Worm (Caenorhabditis elegans): ENCODE measurements around the gene Y54F10BM.23.

DNA sequence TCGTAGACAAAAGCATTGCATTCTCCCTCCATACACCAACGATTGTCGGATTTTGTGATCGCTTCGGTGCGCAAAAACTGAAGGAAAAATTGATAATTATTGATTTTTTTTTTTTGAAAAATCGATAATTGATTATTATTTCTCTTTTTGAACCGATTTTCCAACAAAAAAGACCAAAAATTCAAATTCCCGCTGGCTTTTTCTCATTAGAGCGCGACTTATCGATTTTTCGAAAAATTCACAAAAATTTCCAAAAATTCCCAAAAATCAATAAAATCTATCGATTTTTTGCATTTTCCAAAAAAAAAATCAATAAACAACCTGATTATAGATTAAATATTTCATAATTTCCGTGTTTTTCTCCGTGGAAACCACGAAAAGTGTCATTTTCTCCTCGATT lies 49.3 kb upstream of the Y54F10BM.23 start:
- TF ChIP-seq B0310.2 (tag; optimal IDR thresholded peaks at IDR 0.05) (no peak), ama-1 (optimal IDR thresholded peaks at IDR 0.05) (no peak), hmg-4 (GFP tag; optimal IDR thresholded peaks at IDR 0.05) (no peak), ceh-13 (GFP tag; optimal IDR thresholded peaks at IDR 0.05) (no peak), tra-4 (tag; optimal IDR thresholded peaks at IDR 0.05) (no peak), tbx-37 (GFP tag; conservative IDR thresholded peaks at IDR 0.05) (no peak), hnd-1 (tag; optimal IDR thresholded peaks at IDR 0.05) (no peak), aly-1 (tag; optimal IDR thresholded peaks at IDR 0.05) (no peak), flt-1 (GFP tag; IDR thresholded peaks at IDR 0.05) (no peak), scrt-1 (GFP tag; IDR thresholded peaks at IDR 0.05) (no peak), sea-1 (GFP tag; conservative IDR thresholded peaks at IDR 0.05) (no peak)

All from whole organism, early embryonic.